Fruit fly (Drosophila melanogaster) whole organism, prepupa: ENCODE results near the gene ClpP.
A peak's percentile ranks its signal among the peaks of the same experiment; 100 is the strongest.

ENCODE experiments used
- Blimp-1 ChIP-seq: fragments of 200-800 bp; sonication (Bioruptor generic); optimal IDR thresholded peaks from 3 replicates; lab custom pipeline; 2017; ENCODE audit warnings: missing biosample characterization, missing genetic modification characterization, mild to moderate bottlenecking, moderate library complexity, missing genetic modification reagents
- CG10631 ChIP-seq: fragments of 200-800 bp; sonication (Bioruptor generic); optimal IDR thresholded peaks from 2 replicates; lab custom pipeline; 2016; ENCODE audit warnings: missing biosample characterization, missing genetic modification characterization
- CG10669 ChIP-seq: fragments of 200-800 bp; sonication (Bioruptor generic); optimal IDR thresholded peaks from 3 replicates; lab custom pipeline; 2018; ENCODE audit warnings: missing biosample characterization, mild to moderate bottlenecking, missing genetic modification characterization, moderate library complexity
- CG11294 ChIP-seq: fragments of 200-800 bp; sonication (Bioruptor generic); IDR thresholded peaks from 2 replicates; pipeline ENCODE4 v1.3.6; 2022; ENCODE audit warnings: missing biosample characterization, missing genetic modification characterization
- CG15336 ChIP-seq: fragments of 200-800 bp; sonication (Bioruptor generic); IDR thresholded peaks from 2 replicates; pipeline ENCODE4 v1.3.6; 2022; ENCODE audit warnings: missing biosample characterization, missing genetic modification characterization
- CG16779 ChIP-seq: fragments of 200-800 bp; sonication (Bioruptor generic); optimal IDR thresholded peaks from 3 replicates; lab custom pipeline; 2017; ENCODE audit warnings: missing biosample characterization, mild to moderate bottlenecking, missing genetic modification characterization
- CG3032 ChIP-seq: fragments of 200-800 bp; optimal IDR thresholded peaks from 2 replicates; lab custom pipeline; 2019; ENCODE audit warnings: missing biosample characterization, mild to moderate bottlenecking, missing genetic modification characterization, moderate library complexity
- CG31627 ChIP-seq: fragments of 200-800 bp; sonication (Bioruptor generic); optimal IDR thresholded peaks from 3 replicates; lab custom pipeline; 2016; ENCODE audit warnings: missing biosample characterization, missing genetic modification characterization
- CG32006 ChIP-seq: fragments of 200-800 bp; sonication (Bioruptor generic); optimal IDR thresholded peaks from 3 replicates; lab custom pipeline; 2017; ENCODE audit warnings: missing biosample characterization, mild to moderate bottlenecking, missing genetic modification characterization
- CG34406 ChIP-seq: fragments of 200-800 bp; sonication (Bioruptor generic); optimal IDR thresholded peaks from 3 replicates; lab custom pipeline; 2016; ENCODE audit warnings: missing biosample characterization, missing genetic modification characterization
- CG3919 ChIP-seq: fragments of 200-800 bp; sonication (Bioruptor generic); optimal IDR thresholded peaks from 3 replicates; lab custom pipeline; 2016; ENCODE audit warnings: missing biosample characterization, missing genetic modification characterization
- CG4318 ChIP-seq: fragments of 200-800 bp; sonication (Bioruptor generic); optimal IDR thresholded peaks from 3 replicates; lab custom pipeline; 2017; ENCODE audit warnings: missing biosample characterization, mild to moderate bottlenecking, missing genetic modification characterization
- CG6276 ChIP-seq: fragments of 200-800 bp; sonication (Bioruptor generic); optimal IDR thresholded peaks from 2 replicates; lab custom pipeline; 2017; ENCODE audit warnings: missing biosample characterization, mild to moderate bottlenecking, missing genetic modification characterization
- CG6792 ChIP-seq: fragments of 200-800 bp; sonication (Bioruptor generic); optimal IDR thresholded peaks from 3 replicates; lab custom pipeline; 2016; ENCODE audit warnings: missing biosample characterization, missing genetic modification characterization
- CG6808 ChIP-seq: fragments of 200-800 bp; sonication (Bioruptor generic); optimal IDR thresholded peaks from 3 replicates; lab custom pipeline; 2017; ENCODE audit warnings: missing biosample characterization, missing genetic modification characterization, mild to moderate bottlenecking, moderate library complexity, missing genetic modification reagents
- CG6854 ChIP-seq: fragments of 200-800 bp; sonication (Bioruptor generic); optimal IDR thresholded peaks from 2 replicates; lab custom pipeline; 2017; ENCODE audit warnings: missing biosample characterization, mild to moderate bottlenecking, missing genetic modification characterization
- CG7368 ChIP-seq: fragments of 200-800 bp; sonication (Bioruptor generic); optimal IDR thresholded peaks from 3 replicates; lab custom pipeline; 2016; ENCODE audit warnings: missing biosample characterization, missing genetic modification characterization
- CG8119 ChIP-seq: fragments of 200-800 bp; sonication (Bioruptor generic); IDR thresholded peaks from 3 replicates; pipeline ENCODE4 v1.3.6; 2022; ENCODE audit warnings: missing biosample characterization, missing genetic modification characterization
- CG8632 ChIP-seq: fragments of 200-800 bp; sonication (Bioruptor generic); optimal IDR thresholded peaks from 3 replicates; lab custom pipeline; 2016; ENCODE audit warnings: missing biosample characterization, missing genetic modification characterization
- CG9139 ChIP-seq: fragments of 200-800 bp; sonication (Bioruptor generic); optimal IDR thresholded peaks from 3 replicates; lab custom pipeline; 2017; ENCODE audit warnings: missing biosample characterization, mild to moderate bottlenecking, missing genetic modification characterization
- Eip78C ChIP-seq: fragments of 200-800 bp; sonication (Bioruptor generic); peaks from one replicate; lab custom pipeline; 2016; ENCODE audit warnings: missing biosample characterization, missing genetic modification characterization
- Eip93F ChIP-seq: fragments of 200-800 bp; sonication (Bioruptor generic); optimal IDR thresholded peaks from 2 replicates; lab custom pipeline; 2016; ENCODE audit warnings: missing biosample characterization, mild to moderate bottlenecking, missing genetic modification characterization
- Ets21C ChIP-seq: fragments of 200-800 bp; sonication (Bioruptor generic); optimal IDR thresholded peaks from 3 replicates; lab custom pipeline; 2016; ENCODE audit warnings: missing biosample characterization, missing genetic modification characterization
- Hr38 ChIP-seq: sonication (Bioruptor generic); optimal IDR thresholded peaks from 2 replicates; lab custom pipeline; 2016; ENCODE audit warnings: missing biosample characterization, missing genetic modification characterization
- Hr39 ChIP-seq: fragments of 200-800 bp; sonication (Bioruptor generic); optimal IDR thresholded peaks from 2 replicates; lab custom pipeline; 2016; ENCODE audit warnings: missing biosample characterization, missing genetic modification characterization
- Hr4 ChIP-seq: fragments of 200-800 bp; sonication (Bioruptor generic); optimal IDR thresholded peaks from 3 replicates; lab custom pipeline; 2016; ENCODE audit warnings: missing biosample characterization, missing genetic modification characterization
- Lpt ChIP-seq: fragments of 200-800 bp; sonication (Bioruptor generic); optimal IDR thresholded peaks from 3 replicates; lab custom pipeline; 2016; ENCODE audit warnings: missing biosample characterization, missing genetic modification characterization
- OdsH ChIP-seq: fragments of 200-800 bp; sonication (Bioruptor generic); optimal IDR thresholded peaks from 3 replicates; lab custom pipeline; 2016; ENCODE audit warnings: missing biosample characterization, missing genetic modification characterization
- Smox ChIP-seq: fragments of 200-800 bp; sonication (Bioruptor generic); optimal IDR thresholded peaks from 3 replicates; lab custom pipeline; 2016; ENCODE audit warnings: missing biosample characterization, missing genetic modification characterization
- Sox14 ChIP-seq: fragments of 200-800 bp; sonication (Bioruptor generic); optimal IDR thresholded peaks from 3 replicates; lab custom pipeline; 2016; ENCODE audit warnings: missing biosample characterization, missing genetic modification characterization
- Sox15 ChIP-seq: fragments of 200-800 bp; sonication (Bioruptor generic); optimal IDR thresholded peaks from 3 replicates; lab custom pipeline; 2016; ENCODE audit warnings: missing biosample characterization, missing genetic modification characterization
- achi ChIP-seq: fragments of 200-800 bp; sonication (Bioruptor generic); optimal IDR thresholded peaks from 3 replicates; lab custom pipeline; 2016; ENCODE audit warnings: missing biosample characterization, missing genetic modification characterization
- acj6 ChIP-seq: fragments of 200-800 bp; sonication (Bioruptor generic); optimal IDR thresholded peaks from 3 replicates; lab custom pipeline; 2016; ENCODE audit warnings: missing biosample characterization, missing genetic modification characterization
- cyc ChIP-seq: fragments of 200-800 bp; sonication (Bioruptor generic); optimal IDR thresholded peaks from 3 replicates; lab custom pipeline; 2016; ENCODE audit warnings: missing biosample characterization, missing genetic modification characterization
- dac ChIP-seq: fragments of 200-800 bp; sonication (Bioruptor generic); optimal IDR thresholded peaks from 2 replicates; lab custom pipeline; 2017; ENCODE audit warnings: missing biosample characterization, mild to moderate bottlenecking, missing genetic modification characterization
- dsx ChIP-seq: fragments of 200-800 bp; optimal IDR thresholded peaks from 3 replicates; lab custom pipeline; 2019; ENCODE audit warnings: missing biosample characterization, mild to moderate bottlenecking, missing genetic modification characterization, moderate library complexity; ENCODE audit not compliant: poor library complexity, severe bottlenecking
- eg ChIP-seq: fragments of 200-800 bp; sonication (Bioruptor generic); IDR thresholded peaks from 3 replicates; pipeline ENCODE4 v1.3.6; 2022; ENCODE audit warnings: missing biosample characterization, missing genetic modification characterization
- esn ChIP-seq: fragments of 200-800 bp; sonication (Bioruptor generic); optimal IDR thresholded peaks from 2 replicates; lab custom pipeline; 2016; ENCODE audit warnings: missing biosample characterization, mild to moderate bottlenecking, missing genetic modification characterization, moderate library complexity
- fd59A ChIP-seq: fragments of 200-800 bp; sonication (Bioruptor generic); optimal IDR thresholded peaks from 2 replicates; lab custom pipeline; 2017; ENCODE audit warnings: missing biosample characterization, mild to moderate bottlenecking, missing genetic modification characterization, missing genetic modification reagents
- fd85E ChIP-seq: fragments of 200-800 bp; sonication (Bioruptor generic); optimal IDR thresholded peaks from 3 replicates; lab custom pipeline; 2016; ENCODE audit warnings: missing biosample characterization, missing genetic modification characterization
- lz ChIP-seq: fragments of 200-800 bp; sonication (Bioruptor generic); optimal IDR thresholded peaks from 3 replicates; lab custom pipeline; 2016; ENCODE audit warnings: missing biosample characterization, missing genetic modification characterization
- net ChIP-seq: fragments of 200-800 bp; sonication (Bioruptor generic); optimal IDR thresholded peaks from 3 replicates; lab custom pipeline; 2016; ENCODE audit warnings: missing biosample characterization, missing genetic modification characterization
- pdm3 ChIP-seq: fragments of 200-800 bp; sonication (Bioruptor generic); optimal IDR thresholded peaks from 3 replicates; lab custom pipeline; 2016; ENCODE audit warnings: missing biosample characterization, missing genetic modification characterization
- spab ChIP-seq: fragments of 200-800 bp; sonication (Bioruptor generic); optimal IDR thresholded peaks from 2 replicates; lab custom pipeline; 2017; ENCODE audit warnings: missing biosample characterization, mild to moderate bottlenecking, missing genetic modification characterization, missing genetic modification reagents
- ss ChIP-seq, 2 experiments: fragments of 200-800 bp; sonication (Bioruptor generic); optimal IDR thresholded peaks; 2 replicates in 1 of 2; 3 replicates in 1 of 2; lab custom pipeline; 2017 to 2018; ENCODE audit warnings: mild to moderate bottlenecking in 2 of 2, missing biosample characterization in 2 of 2, missing genetic modification characterization in 2 of 2, moderate library complexity in 1 of 2
- svp ChIP-seq: fragments of 200-800 bp; sonication (Bioruptor generic); peaks from one replicate; lab custom pipeline; 2016; ENCODE audit warnings: missing biosample characterization, missing genetic modification characterization
- topi ChIP-seq: fragments of 200-800 bp; sonication (Bioruptor generic); optimal IDR thresholded peaks from 3 replicates; lab custom pipeline; 2016; ENCODE audit warnings: missing biosample characterization, missing genetic modification characterization
- vri ChIP-seq: fragments of 200-800 bp; sonication (Bioruptor generic); optimal IDR thresholded peaks from 3 replicates; lab custom pipeline; 2016; ENCODE audit warnings: missing biosample characterization, mild to moderate bottlenecking, missing genetic modification characterization

The ClpP gene

dm6 chr2L:10373605-10374269, 17.1 kb downstream of the ClpP start, which contains the start of gene rho-5:
Gene rho-5, minus strand, starts transcription at chr2L:10373900.
- peak; percentile 9 for TF ChIP-seq Hr4 (GFP tag; lab: Kevin White, UChicago)
- TF ChIP-seq fd85E (GFP tag; lab: Kevin White, UChicago) = no peak

dm6 chr2L:10375464-10376236, 19.1 kb downstream of the ClpP start, which contains the start of the genes CG33303 and dpr19:
Gene CG33303, minus strand, starts transcription at chr2L:10375757.
Gene dpr19, plus strand, starts transcription at chr2L:10376168.
- TF ChIP-seq dsx (GFP tag; lab: Kevin White, UChicago) = peak; percentile 36
- no peak for TF ChIP-seq Hr38 (GFP tag; lab: Kevin White, UChicago)
- TF ChIP-seq CG6792 (GFP tag; lab: Kevin White, UChicago) = peak; percentile 37
- TF ChIP-seq CG6854 (GFP tag; lab: Kevin White, UChicago) = peak; percentile 43
- no peak for TF ChIP-seq cyc
- TF ChIP-seq achi (GFP tag; lab: Kevin White, UChicago) = peak; percentile 8
- TF ChIP-seq CG31627 (GFP tag; lab: Kevin White, UChicago) = no peak
- TF ChIP-seq OdsH = no peak
- TF ChIP-seq acj6 (GFP tag; lab: Kevin White, UChicago) = no peak
- TF ChIP-seq CG6808 (GFP tag; lab: Kevin White, UChicago) = peak; percentile 24
- TF ChIP-seq Ets21C (GFP tag; lab: Kevin White, UChicago) = no peak
- no peak for TF ChIP-seq pdm3 (GFP tag; lab: Kevin White, UChicago)
- no peak for TF ChIP-seq dac (GFP tag; lab: Kevin White, UChicago)
- no peak for TF ChIP-seq eg (GFP tag; lab: Robert Waterston, UW)
- peak; percentile 79 for TF ChIP-seq CG15336 (GFP tag; lab: Robert Waterston, UW)
- no peak for TF ChIP-seq svp (GFP tag; lab: Kevin White, UChicago)
- TF ChIP-seq CG11294 (GFP tag; lab: Robert Waterston, UW) = no peak
- TF ChIP-seq Hr4 (GFP tag; lab: Kevin White, UChicago) = no peak
- TF ChIP-seq CG34406 (GFP tag; lab: Kevin White, UChicago) = peak; percentile 51
- no peak for TF ChIP-seq spab (GFP tag; lab: Kevin White, UChicago)
- TF ChIP-seq CG7368 (GFP tag; lab: Kevin White, UChicago) = no peak
- peak; percentile 49 for TF ChIP-seq esn (GFP tag; lab: Kevin White, UChicago)
- no peak for TF ChIP-seq Eip93F (GFP tag; lab: Kevin White, UChicago)
- no peak for TF ChIP-seq Hr39 (GFP tag; lab: Kevin White, UChicago)
- peak; percentile 46 for TF ChIP-seq CG10631 (GFP tag; lab: Kevin White, UChicago)
- no peak for TF ChIP-seq CG8632
- no peak for TF ChIP-seq topi
- TF ChIP-seq Blimp-1 (GFP tag; lab: Kevin White, UChicago) = no peak
- TF ChIP-seq Smox (GFP tag; lab: Kevin White, UChicago) = no peak
- peak; percentile 7 for TF ChIP-seq CG10669
- no peak for TF ChIP-seq CG3919 (GFP tag; lab: Kevin White, UChicago)
- no peak for TF ChIP-seq ss (GFP tag; optimal IDR thresholded peaks at IDR 0.05; lab: Kevin White, UChicago)
- TF ChIP-seq vri (GFP tag; lab: Kevin White, UChicago) = no peak
- TF ChIP-seq Sox15 (GFP tag; lab: Kevin White, UChicago) = no peak
- no peak for TF ChIP-seq CG4318 (GFP tag; lab: Kevin White, UChicago)
- TF ChIP-seq fd59A = no peak
- no peak for TF ChIP-seq lz (GFP tag; lab: Kevin White, UChicago)
- no peak for TF ChIP-seq net (GFP tag; lab: Kevin White, UChicago)
- TF ChIP-seq CG9139 = no peak
- peak; percentile 67; the same call in 2 of the 3 replicates for TF ChIP-seq CG8119 (GFP tag; lab: Robert Waterston, UW)
- no peak for TF ChIP-seq CG16779 (tag; lab: Kevin White, UChicago)
- no peak for TF ChIP-seq CG6276
- no peak for TF ChIP-seq CG32006 (GFP tag; lab: Kevin White, UChicago)
- no peak for TF ChIP-seq Sox14 (GFP tag; lab: Kevin White, UChicago)
- TF ChIP-seq CG3032 (tag; lab: Kevin White, UChicago) = peak; percentile 65
- TF ChIP-seq Eip78C (GFP tag; lab: Kevin White, UChicago) = peak; percentile 70
- TF ChIP-seq Lpt (GFP tag; lab: Kevin White, UChicago) = no peak
